Fruit fly (Drosophila melanogaster): ENCODE data around the gene CG7632.
A peak's percentile ranks its signal among the peaks of the same experiment; 100 is the strongest.

CG7632 gene

dm6 chr3L:21275921-21276295 lies 28.6 kb upstream of the CG7632 start (continued):
- TF ChIP-seq CG42726 (GFP tag; IDR thresholded peaks at IDR 0.05; ENCODE audit: partially characterized antibody) (0 out of 2 replicates have a peak, but pooled peaks have one; percentile 14), vnd (GFP tag; IDR thresholded peaks at IDR 0.05; ENCODE audit: partially characterized antibody) (0 out of 3 replicates have a peak, but pooled peaks have one; percentile 38), CG13296 (GFP tag; optimal IDR thresholded peaks at IDR 0.05) (no peak), CTCF (GFP tag; optimal IDR thresholded peaks at IDR 0.05) (peak; percentile 80), CG6175 (GFP tag; IDR thresholded peaks at IDR 0.05) (0 out of 3 replicates have a peak, but pooled peaks have one; percentile 37), NFAT (GFP tag; IDR thresholded peaks at IDR 0.05) (peak; percentile 18; the same call in 1 of the 2 replicates), TFAM (GFP tag; optimal IDR thresholded peaks at IDR 0.05) (no peak), sr (GFP tag; IDR thresholded peaks at IDR 0.05) (0 out of 3 replicates have a peak, but pooled peaks have one; percentile 2), CG10959 (GFP tag; IDR thresholded peaks at IDR 0.05) (no peak), maf-S (GFP tag; optimal IDR thresholded peaks at IDR 0.05) (no peak), CG18764 (GFP tag; optimal IDR thresholded peaks at IDR 0.05) (no peak)

dm6 chr3L:21276296-21277257 lies 27.9 kb upstream of the CG7632 start:
- TF ChIP-seq Side (GFP tag; optimal IDR thresholded peaks at IDR 0.05) (peak; percentile 51), tap (tag; optimal IDR thresholded peaks at IDR 0.05) (no peak), NC2α (GFP tag; optimal IDR thresholded peaks at IDR 0.05) (no peak), Stat92E (GFP tag; optimal IDR thresholded peaks at IDR 0.05) (peak in 1 of 3 experiments; percentile 33), CG9727 (GFP tag; optimal IDR thresholded peaks at IDR 0.05) (peak; percentile 84), slou (GFP tag; optimal IDR thresholded peaks at IDR 0.05) (no peak), bsh (GFP tag; optimal IDR thresholded peaks at IDR 0.05) (peak in 1 of 2 experiments; percentile 41), gsb-n (tag; optimal IDR thresholded peaks at IDR 0.05) (no peak), zf30C (GFP tag; optimal IDR thresholded peaks at IDR 0.05) (peak; percentile 85), unpg (GFP tag; optimal IDR thresholded peaks at IDR 0.05) (peak; percentile 55), CG12219 (GFP tag; optimal IDR thresholded peaks at IDR 0.05) (peak; percentile 24), ap (GFP tag; IDR thresholded peaks at IDR 0.05) (no peak), dm (GFP tag; optimal IDR thresholded peaks at IDR 0.05) (no peak), CG11696 (GFP tag; IDR thresholded peaks at IDR 0.05) (no peak), cas (GFP tag; IDR thresholded peaks at IDR 0.05) (no peak), maf-S (GFP tag; optimal IDR thresholded peaks at IDR 0.05) (peak; percentile 37), CG13123 (GFP tag; optimal IDR thresholded peaks at IDR 0.05) (no peak), hb (GFP tag; IDR thresholded peaks at IDR 0.05; ENCODE audit: partially characterized antibody) (no peak), CG2202 (tag; optimal IDR thresholded peaks at IDR 0.05) (no peak), abd-A (tag; optimal IDR thresholded peaks at IDR 0.05) (peak; percentile 94), CG4617 (GFP tag; optimal IDR thresholded peaks at IDR 0.05; ENCODE audit: borderline replicate concordance) (no peak), HLH3B (GFP tag; IDR thresholded peaks at IDR 0.05) (peak; percentile 5; the same call in 1 of the 2 replicates), dati (GFP tag; IDR thresholded peaks at IDR 0.05) (no peak), fu2 (GFP tag; optimal IDR thresholded peaks at IDR 0.05) (peak; percentile 40), amos (GFP tag; IDR thresholded peaks at IDR 0.05; ENCODE audit: partially characterized antibody) (0 out of 2 replicates have a peak, but pooled peaks have one; percentile 22), NC2β (GFP tag; optimal IDR thresholded peaks at IDR 0.05) (peak; percentile 71), CG9817 (tag; optimal IDR thresholded peaks at IDR 0.05) (peak; percentile 30), Vsx1 (GFP tag; optimal IDR thresholded peaks at IDR 0.05) (peak; percentile 55), TFAM (GFP tag; optimal IDR thresholded peaks at IDR 0.05) (no peak), Neu2 (GFP tag; optimal IDR thresholded peaks at IDR 0.05; ENCODE audit: borderline replicate concordance) (peak; percentile 26), CG7745 (tag; optimal IDR thresholded peaks at IDR 0.05) (no peak), Deaf1 (tag; optimal IDR thresholded peaks at IDR 0.05) (peak; percentile 18), pan (optimal IDR thresholded peaks at IDR 0.05) (no peak), pan (GFP tag; optimal IDR thresholded peaks at IDR 0.05 in 1 of 2, IDR thresholded peaks at IDR 0.05 in 1 of 2) (peak in 1 of 2 experiments; percentile 4), cwo (GFP tag; optimal IDR thresholded peaks at IDR 0.05) (peak; percentile 97), Lpt (GFP tag; optimal IDR thresholded peaks at IDR 0.05) (no peak), CG14667 (GFP tag; IDR thresholded peaks at IDR 0.05) (0 out of 2 replicates have a peak, but pooled peaks have one; percentile 25), CG6689 (GFP tag; IDR thresholded peaks at IDR 0.05) (peak; percentile 43)
